Fruit fly (Drosophila melanogaster) whole organism, adult: ENCODE data around the gene CG6678.

ENCODE experiments used
- CG1620 ChIP-seq: fragments of 200-800 bp; sonication (Bioruptor generic); optimal IDR thresholded peaks from 2 replicates; lab custom pipeline; 2016; ENCODE audit warnings: missing biosample characterization, missing genetic modification characterization
- CG33017 ChIP-seq: fragments of 200-800 bp; sonication (Bioruptor generic); optimal IDR thresholded peaks from 2 replicates; lab custom pipeline; 2018; ENCODE audit warnings: missing biosample characterization, mild to moderate bottlenecking, missing genetic modification characterization, moderate library complexity
- Clk ChIP-seq: fragments of 200-800 bp; sonication (Bioruptor generic); optimal IDR thresholded peaks from 2 replicates; lab custom pipeline; 2017; ENCODE audit warnings: missing biosample characterization, missing genetic modification characterization
- Crg-1 ChIP-seq: fragments of 200-800 bp; sonication (Bioruptor generic); optimal IDR thresholded peaks from 2 replicates; lab custom pipeline; 2016; ENCODE audit warnings: missing biosample characterization, missing genetic modification characterization
- Mnt ChIP-seq: fragments of 200-800 bp; sonication (Bioruptor generic); optimal IDR thresholded peaks from 2 replicates; lab custom pipeline; 2016; ENCODE audit warnings: missing biosample characterization, mild to moderate bottlenecking, missing genetic modification characterization
- bab1 ChIP-seq: fragments of 200-800 bp; sonication (Bioruptor generic); optimal IDR thresholded peaks from 3 replicates; lab custom pipeline; 2019; ENCODE audit warnings: missing biosample characterization, mild to moderate bottlenecking, missing genetic modification characterization, moderate library complexity
- cic ChIP-seq: fragments of 200-800 bp; sonication (Bioruptor generic); optimal IDR thresholded peaks from 2 replicates; lab custom pipeline; 2017; ENCODE audit warnings: missing biosample characterization, mild to moderate bottlenecking, missing genetic modification characterization, moderate library complexity
- kay ChIP-seq: fragments of 200-800 bp; sonication (Bioruptor generic); peaks from one replicate; lab custom pipeline; 2016; ENCODE audit warnings: missing biosample characterization, missing genetic modification characterization, borderline replicate concordance

DNA sequence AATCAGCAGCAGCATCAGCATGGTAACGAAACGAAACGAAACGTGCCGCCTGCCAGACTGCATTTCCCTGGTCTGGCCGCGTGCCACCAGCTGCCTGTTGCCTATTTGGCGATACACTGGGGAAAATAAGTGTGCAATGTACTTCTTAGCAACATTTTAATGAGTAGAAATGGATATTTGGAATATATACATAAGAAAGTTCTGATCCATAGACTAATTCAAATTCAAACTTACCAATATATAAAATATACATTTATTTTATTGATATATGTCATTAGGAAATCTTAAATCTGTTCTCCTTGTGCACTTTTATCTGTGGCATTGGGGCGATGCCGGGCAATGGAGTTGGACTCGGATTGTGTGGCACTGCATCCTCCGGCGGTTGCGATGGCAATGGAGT lies 7.1 kb downstream of the CG6678 start:
- no peak for TF ChIP-seq Mnt (GFP tag; lab: Kevin White, UChicago)
- TF ChIP-seq CG33017 (tag; lab: Kevin White, UChicago): no peak
- TF ChIP-seq bab1 (GFP tag; lab: Kevin White, UChicago): no peak
- no peak for TF ChIP-seq cic
- TF ChIP-seq CG1620 (GFP tag; lab: Kevin White, UChicago): no peak
- TF ChIP-seq Clk (GFP tag; lab: Kevin White, UChicago): no peak
- no peak for TF ChIP-seq Crg-1 (GFP tag; lab: Kevin White, UChicago)
- no peak for TF ChIP-seq kay (GFP tag; lab: Kevin White, UChicago)
